Worm (Caenorhabditis elegans) whole organism, L4 larva: Measurements from ENCODE around the gene srv-24.

Experiments
- ZK337.2 ChIP-seq: fragments of 200-800 bp; sonication (Bioruptor generic); IDR thresholded peaks from 2 replicates; pipeline ENCODE4 v1.3.6; 2022; ENCODE audit warnings: missing genetic modification reagents, missing genetic modification characterization, missing compliant biosample characterization
- daf-12 ChIP-seq: fragments of 150-350 bp; optimal IDR thresholded peaks from 2 replicates; lab custom pipeline; 2014; ENCODE audit warnings: missing biosample characterization, missing genetic modification reagents, missing genetic modification characterization
- hmg-1.1 ChIP-seq: fragments of 200-800 bp; sonication (Bioruptor generic); IDR thresholded peaks from 2 replicates; pipeline ENCODE4 v1.3.6; 2022; ENCODE audit warnings: missing genetic modification reagents, missing genetic modification characterization, missing compliant biosample characterization
- nhr-11 ChIP-seq: fragments of 150-350 bp; optimal IDR thresholded peaks from 2 replicates; lab custom pipeline; 2014; ENCODE audit warnings: missing biosample characterization, missing genetic modification characterization
- nhr-41 ChIP-seq: fragments of 200-800 bp; sonication (Bioruptor generic); IDR thresholded peaks from 2 replicates; pipeline ENCODE4 v1.3.6; 2022; ENCODE audit warnings: missing genetic modification reagents, missing genetic modification characterization, missing compliant biosample characterization

DNA sequence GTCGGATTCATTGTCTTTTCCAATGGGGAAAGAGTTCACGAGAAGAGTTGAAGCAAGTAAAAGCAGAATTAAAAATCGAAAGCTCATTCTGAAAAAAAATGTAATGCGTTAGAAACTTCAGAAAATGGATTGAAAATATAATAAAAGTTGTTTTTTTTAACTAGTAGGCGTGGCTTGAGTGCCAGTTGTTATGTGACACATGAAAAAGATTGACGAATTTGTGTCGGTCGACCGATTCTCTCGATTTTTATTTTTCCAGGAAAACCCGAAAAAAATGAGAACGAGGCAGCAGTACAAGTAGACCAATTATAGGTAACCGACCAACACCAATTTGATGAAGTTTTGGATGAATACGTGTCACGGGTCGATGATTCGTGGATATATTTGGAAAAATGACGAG is 30.9 kb downstream of the srv-24 start, which contains the start of gene nlp-16:
- TF ChIP-seq hmg-1.1 (GFP tag; lab: Robert Waterston, UW) = no peak
- no peak for TF ChIP-seq nhr-11
- no peak for TF ChIP-seq ZK337.2 (GFP tag; lab: Robert Waterston, UW)
- no peak for TF ChIP-seq daf-12 (tag; lab: Kevin White, UChicago)
- TF ChIP-seq nhr-41 (GFP tag; lab: Robert Waterston, UW) = no peak
